Worm (Caenorhabditis elegans) whole organism, young adult: ENCODE measurements around the gene R107.2.

Source experiments
- B0019.2 ChIP-seq: fragments of 200-800 bp; sonication (Bioruptor generic); conservative IDR thresholded peaks from 2 replicates; pipeline ENCODE4 v1.3.6; 2022; ENCODE audit warnings: missing genetic modification reagents, missing genetic modification characterization, missing compliant biosample characterization
- B0261.1 ChIP-seq: sonication (generic microtip); optimal IDR thresholded peaks from 2 replicates; lab custom pipeline; 2016; ENCODE audit warnings: mild to moderate bottlenecking, missing genetic modification characterization, moderate library complexity, missing compliant biosample characterization
- B0336.3 ChIP-seq: fragments of 200-800 bp; sonication (Bioruptor generic); IDR thresholded peaks from 2 replicates; pipeline ENCODE4 v1.3.6; 2022; ENCODE audit warnings: missing genetic modification characterization, missing compliant biosample characterization
- F10E7.11 ChIP-seq: sonication (generic microtip); optimal IDR thresholded peaks from 2 replicates; lab custom pipeline; 2017; ENCODE audit warnings: mild to moderate bottlenecking, missing genetic modification characterization, moderate library complexity, missing compliant biosample characterization
- F55B11.4 ChIP-seq: sonication (generic microtip); optimal IDR thresholded peaks from 2 replicates; lab custom pipeline; 2016; ENCODE audit warnings: missing compliant biosample characterization, missing genetic modification characterization, borderline replicate concordance; ENCODE audit not compliant: insufficient read depth
- T07F8.4 ChIP-seq: sonication (generic microtip); optimal IDR thresholded peaks from 2 replicates; lab custom pipeline; 2016; ENCODE audit warnings: mild to moderate bottlenecking, missing genetic modification characterization, moderate library complexity, missing compliant biosample characterization
- Y95B8A.8 ChIP-seq: fragments of 200-800 bp; sonication (Bioruptor generic); IDR thresholded peaks from 2 replicates; pipeline ENCODE4 v1.3.6; 2022; ENCODE audit warnings: missing genetic modification reagents, missing genetic modification characterization, missing compliant biosample characterization
- akir-1 ChIP-seq: fragments of 200-800 bp; sonication (Bioruptor generic); optimal IDR thresholded peaks from 2 replicates; lab custom pipeline; 2018; ENCODE audit warnings: mild to moderate bottlenecking, missing genetic modification characterization, moderate library complexity, missing compliant biosample characterization
- aptf-2 ChIP-seq: fragments of 200-800 bp; sonication (Bioruptor generic); conservative IDR thresholded peaks from 2 replicates; pipeline ENCODE4 v1.3.6; 2022; ENCODE audit warnings: missing genetic modification reagents, missing genetic modification characterization, missing compliant biosample characterization
- athp-1 ChIP-seq: sonication (generic microtip); optimal IDR thresholded peaks from 2 replicates; lab custom pipeline; 2017; ENCODE audit warnings: mild to moderate bottlenecking, missing genetic modification characterization, missing compliant biosample characterization
- attf-3 ChIP-seq: fragments of 200-800 bp; sonication (Bioruptor generic); conservative IDR thresholded peaks from 2 replicates; pipeline ENCODE4 v1.3.6; 2022; ENCODE audit warnings: missing genetic modification reagents, missing genetic modification characterization, missing compliant biosample characterization
- attf-5 ChIP-seq: fragments of 200-800 bp; sonication (Bioruptor generic); optimal IDR thresholded peaks from 2 replicates; lab custom pipeline; 2018; ENCODE audit warnings: mild to moderate bottlenecking, missing genetic modification characterization, missing compliant biosample characterization
- bed-2 ChIP-seq: fragments of 200-800 bp; sonication (Bioruptor generic); IDR thresholded peaks from 2 replicates; pipeline ENCODE4 v1.3.6; 2022; ENCODE audit warnings: missing genetic modification reagents, missing genetic modification characterization, missing compliant biosample characterization
- cebp-1 ChIP-seq, 2 experiments: fragments of 200-800 bp in 1 of 2; sonication (Bioruptor generic) in 1 of 2; sonication (generic microtip) in 1 of 2; IDR thresholded peaks in 1 of 2; optimal IDR thresholded peaks in 1 of 2; 2 replicates each; pipeline versions ENCODE4 v1.3.6 to Lab custom; 2017 to 2022; ENCODE audit warnings: missing compliant biosample characterization in 2 of 2, missing genetic modification characterization in 2 of 2, mild to moderate bottlenecking in 1 of 2, missing genetic modification reagents in 1 of 2, moderate library complexity in 1 of 2
- ceh-58 ChIP-seq: fragments of 200-800 bp; sonication (Bioruptor generic); IDR thresholded peaks from 2 replicates; pipeline ENCODE4 v1.3.6; 2022; ENCODE audit warnings: missing genetic modification characterization, missing compliant biosample characterization
- dpff-1 ChIP-seq: sonication (generic microtip); optimal IDR thresholded peaks from 2 replicates; lab custom pipeline; 2017; ENCODE audit warnings: mild to moderate bottlenecking, missing genetic modification characterization, missing compliant biosample characterization
- dpl-1 ChIP-seq: fragments of 150-350 bp; optimal IDR thresholded peaks from 2 replicates; lab custom pipeline; 2014; ENCODE audit warnings: missing biosample characterization, missing genetic modification reagents, missing genetic modification characterization
- egl-44 ChIP-seq: fragments of 200-800 bp; sonication (Bioruptor generic); IDR thresholded peaks from 2 replicates; pipeline ENCODE4 v1.3.6; 2022; ENCODE audit warnings: missing genetic modification reagents, missing genetic modification characterization, missing compliant biosample characterization
- ets-4 ChIP-seq: fragments of 200-800 bp; sonication (Bioruptor generic); optimal IDR thresholded peaks from 2 replicates; lab custom pipeline; 2018; ENCODE audit warnings: mild to moderate bottlenecking, missing genetic modification characterization, missing compliant biosample characterization
- gei-17 ChIP-seq: fragments of 200-800 bp; sonication (Bioruptor generic); optimal IDR thresholded peaks from 2 replicates; lab custom pipeline; 2018; ENCODE audit warnings: mild to moderate bottlenecking, missing genetic modification characterization, missing compliant biosample characterization
- hlh-26 ChIP-seq: fragments of 200-800 bp; sonication (Bioruptor generic); conservative IDR thresholded peaks from 2 replicates; pipeline ENCODE4 v1.3.6; 2022; ENCODE audit warnings: missing genetic modification reagents, missing genetic modification characterization, missing compliant biosample characterization
- hrde-1 ChIP-seq: sonication (generic microtip); optimal IDR thresholded peaks from 2 replicates; lab custom pipeline; 2016; ENCODE audit warnings: missing genetic modification characterization, mild to moderate bottlenecking, missing compliant biosample characterization, moderate library complexity, missing genotype, missing genetic modification reagents, borderline replicate concordance
- hsf-1 ChIP-seq: fragments of 200-800 bp; sonication (Bioruptor generic); IDR thresholded peaks from 2 replicates; pipeline ENCODE4 v1.3.6; 2022; ENCODE audit warnings: missing genetic modification reagents, missing genetic modification characterization, missing compliant biosample characterization
- let-607 ChIP-seq, 2 experiments: fragments of 200-800 bp in 1 of 2; sonication (Bioruptor generic) in 1 of 2; sonication (generic microtip) in 1 of 2; optimal IDR thresholded peaks; 2 replicates each; lab custom pipeline; 2016 to 2018; ENCODE audit warnings: mild to moderate bottlenecking in 2 of 2, missing compliant biosample characterization in 2 of 2, missing genetic modification characterization in 2 of 2, moderate library complexity in 2 of 2, missing genotype in 1 of 2
- lin-26 ChIP-seq: fragments of 200-800 bp; sonication (Bioruptor generic); IDR thresholded peaks from 2 replicates; pipeline ENCODE4 v1.3.6; 2022; ENCODE audit warnings: missing genetic modification reagents, missing genetic modification characterization, missing compliant biosample characterization
- lsy-27 ChIP-seq: sonication (generic microtip); optimal IDR thresholded peaks from 2 replicates; lab custom pipeline; 2017; ENCODE audit warnings: missing genetic modification characterization, mild to moderate bottlenecking, missing compliant biosample characterization, antibody characterized with exemption, missing genotype, borderline replicate concordance; ENCODE audit not compliant: insufficient read depth
- madf-10 ChIP-seq: sonication (generic microtip); optimal IDR thresholded peaks from 2 replicates; lab custom pipeline; 2016; ENCODE audit warnings: mild to moderate bottlenecking, missing genetic modification characterization, missing compliant biosample characterization
- mxl-1 ChIP-seq: sonication (generic microtip); optimal IDR thresholded peaks from 2 replicates; lab custom pipeline; 2016; ENCODE audit warnings: missing genetic modification characterization, missing compliant biosample characterization
- nfya-1 ChIP-seq: sonication (generic microtip); optimal IDR thresholded peaks from 2 replicates; lab custom pipeline; 2017; ENCODE audit warnings: antibody characterized with exemption, missing compliant biosample characterization, missing genetic modification characterization, borderline replicate concordance; ENCODE audit not compliant: insufficient read depth
- nfyb-1 ChIP-seq: fragments of 200-800 bp; sonication (Bioruptor generic); IDR thresholded peaks from 2 replicates; pipeline ENCODE4 v1.3.6; 2022; ENCODE audit warnings: missing genetic modification reagents, missing genetic modification characterization, missing compliant biosample characterization
- nhr-179 ChIP-seq: sonication (generic microtip); optimal IDR thresholded peaks from 2 replicates; lab custom pipeline; 2016; ENCODE audit warnings: mild to moderate bottlenecking, missing genetic modification characterization, missing compliant biosample characterization
- pha-4 ChIP-seq: fragments of 150-350 bp; sonication (generic microtip); optimal IDR thresholded peaks from 2 replicates; lab custom pipeline; 2014; ENCODE audit warnings: missing biosample characterization, missing genetic modification reagents, missing genetic modification characterization
- rcor-1 ChIP-seq: fragments of 200-800 bp; sonication (Bioruptor generic); IDR thresholded peaks from 2 replicates; pipeline ENCODE4 v1.3.6; 2022; ENCODE audit warnings: missing genetic modification reagents, missing genetic modification characterization, missing compliant biosample characterization
- rpc-1 ChIP-seq, 2 experiments: fragments of 150-350 bp in 1 of 2; sonication (generic microtip) in 1 of 2; optimal IDR thresholded peaks; 2 replicates each; lab custom pipeline; 2014 to 2018; ENCODE audit warnings: missing biosample characterization in 1 of 2, missing genetic modification characterization in 1 of 2, missing genetic modification reagents in 1 of 2, missing genotype in 1 of 2
- sdz-38 ChIP-seq: sonication (generic microtip); optimal IDR thresholded peaks from 2 replicates; lab custom pipeline; 2016; ENCODE audit warnings: missing genotype, missing genetic modification characterization, missing compliant biosample characterization
- sea-2 ChIP-seq: fragments of 200-800 bp; sonication (Bioruptor generic); IDR thresholded peaks from 2 replicates; pipeline ENCODE4 v1.3.6; 2022; ENCODE audit warnings: missing genetic modification characterization, missing compliant biosample characterization
- snpc-1.1 ChIP-seq: sonication (generic microtip); optimal IDR thresholded peaks from 2 replicates; lab custom pipeline; 2017; ENCODE audit warnings: missing genetic modification characterization, mild to moderate bottlenecking, missing compliant biosample characterization, antibody characterized with exemption, moderate library complexity, missing genotype, missing genetic modification reagents; ENCODE audit not compliant: insufficient read depth
- snpc-4 ChIP-seq, 5 experiments: fragments of 150-350 bp in 1 of 5; sonication (generic microtip) in 4 of 5; optimal IDR thresholded peaks; 2 replicates each; lab custom pipeline; 2014 to 2018; ENCODE audit warnings: missing genetic modification characterization in 5 of 5, missing biosample characterization in 3 of 5, antibody characterized with exemption in 2 of 5, mild to moderate bottlenecking in 2 of 5, missing compliant biosample characterization in 2 of 5, missing genotype in 2 of 5, moderate library complexity in 2 of 5, missing genetic modification reagents in 1 of 5
- unc-62 ChIP-seq: fragments of 150-350 bp; optimal IDR thresholded peaks from 2 replicates; lab custom pipeline; 2014; ENCODE audit warnings: missing biosample characterization, missing genetic modification reagents, missing genetic modification characterization
- xnd-1 ChIP-seq: sonication (generic microtip); optimal IDR thresholded peaks from 2 replicates; lab custom pipeline; 2016; ENCODE audit warnings: missing genotype, missing genetic modification reagents, missing genetic modification characterization, missing compliant biosample characterization
- zfh-2 ChIP-seq: fragments of 200-800 bp; sonication (Bioruptor generic); conservative IDR thresholded peaks from 2 replicates; pipeline ENCODE4 v1.3.6; 2022; ENCODE audit warnings: missing genetic modification reagents, missing genetic modification characterization, missing compliant biosample characterization
- ztf-18 ChIP-seq: sonication (generic microtip); optimal IDR thresholded peaks from 2 replicates; lab custom pipeline; 2016; ENCODE audit warnings: missing genotype, mild to moderate bottlenecking, missing genetic modification characterization, missing compliant biosample characterization
- ztf-25 ChIP-seq: fragments of 200-800 bp; sonication (Bioruptor generic); IDR thresholded peaks from 2 replicates; pipeline ENCODE4 v1.3.6; 2022; ENCODE audit warnings: missing genetic modification reagents, missing genetic modification characterization, missing compliant biosample characterization
- ztf-26 ChIP-seq: sonication (generic microtip); optimal IDR thresholded peaks from 2 replicates; lab custom pipeline; 2017; ENCODE audit warnings: missing genetic modification characterization, missing compliant biosample characterization
- ztf-3 ChIP-seq: fragments of 200-800 bp; sonication (Bioruptor generic); optimal IDR thresholded peaks from 2 replicates; lab custom pipeline; 2018; ENCODE audit warnings: mild to moderate bottlenecking, missing genetic modification characterization, missing compliant biosample characterization

Gene R107.2

ce11 chrIII:9053740-9054252, 8.1 kb upstream of the R107.2 start, which contains the start of gene R107.5 (continued):
- TF ChIP-seq B0336.3 (GFP tag; lab: Robert Waterston, UW) (peak; percentile 94), Y95B8A.8 (peak; percentile 88), attf-5 (GFP tag; lab: Kevin White, UChicago) (peak; percentile 80), sdz-38 (tag; lab: Kevin White, UChicago) (no peak), hsf-1 (peak; percentile 100), T07F8.4 (peak; percentile 66), rcor-1 (GFP tag; lab: Robert Waterston, UW) (peak; percentile 87), madf-10 (peak; percentile 76), F55B11.4 (tag; lab: Kevin White, UChicago) (no peak), egl-44 (GFP tag; lab: Robert Waterston, UW) (peak; percentile 84), B0019.2 (GFP tag; lab: Robert Waterston, UW) (peak; percentile 46; the same call in 1 of the 2 replicates), ztf-25 (GFP tag; lab: Robert Waterston, UW) (no peak), pha-4 (tag; lab: Kevin White, UChicago) (no peak), unc-62 (GFP tag; lab: Kevin White, UChicago) (peak; percentile 8), hrde-1 (no peak), nfyb-1 (GFP tag; lab: Robert Waterston, UW) (peak; percentile 97), cebp-1 (GFP tag; IDR thresholded peaks at IDR 0.05; lab: Robert Waterston, UW) (peak; percentile 70; the same call in 1 of the 2 replicates), cebp-1 (tag; optimal IDR thresholded peaks at IDR 0.05; lab: Kevin White, UChicago) (peak; percentile 89), snpc-1.1 (tag; lab: Kevin White, UChicago) (no peak), xnd-1 (no peak), athp-1 (tag; lab: Kevin White, UChicago) (peak; percentile 90), let-607 (tag; optimal IDR thresholded peaks at IDR 0.05; lab: Kevin White, UChicago) (peak; percentile 95 to 98), mxl-1 (no peak), aptf-2 (GFP tag; lab: Robert Waterston, UW) (no peak), dpff-1 (tag; lab: Kevin White, UChicago) (peak; percentile 95), ceh-58 (GFP tag; lab: Robert Waterston, UW) (no peak), lsy-27 (tag; lab: Kevin White, UChicago) (no peak), bed-2 (peak; percentile 65; the same call in 1 of the 2 replicates), gei-17 (GFP tag; lab: Kevin White, UChicago) (peak; percentile 92), ztf-3 (peak; percentile 96), nhr-179 (tag; lab: Kevin White, UChicago) (no peak), F10E7.11 (peak; percentile 82), rpc-1 (optimal IDR thresholded peaks at IDR 0.05; lab: Kevin White, UChicago) (peak; percentile 97), rpc-1 (tag; optimal IDR thresholded peaks at IDR 0.05; lab: Kevin White, UChicago) (no peak), lin-26 (GFP tag; lab: Robert Waterston, UW) (peak; percentile 70; the same call in 1 of the 2 replicates), akir-1 (GFP tag; lab: Kevin White, UChicago) (peak; percentile 71), attf-3 (GFP tag; lab: Robert Waterston, UW) (peak; percentile 66; the same call in 1 of the 2 replicates), ztf-18 (tag; lab: Kevin White, UChicago) (peak; percentile 63), nfya-1 (no peak), ets-4 (GFP tag; lab: Kevin White, UChicago) (peak; percentile 55), sea-2 (GFP tag; lab: Robert Waterston, UW) (peak; percentile 97), hlh-26 (GFP tag; lab: Robert Waterston, UW) (no peak), ztf-26 (tag; lab: Kevin White, UChicago) (peak; percentile 98), snpc-4 (GFP tag; optimal IDR thresholded peaks at IDR 0.05; lab: Kevin White, UChicago) (no peak), snpc-4 (tag; optimal IDR thresholded peaks at IDR 0.05; lab: Kevin White, UChicago) (peak in 2 of 4 experiments; percentile 48 to 77), zfh-2 (GFP tag; lab: Robert Waterston, UW) (peak; percentile 93), B0261.1 (tag; lab: Kevin White, UChicago) (peak; percentile 32), dpl-1 (GFP tag; lab: Kevin White, UChicago) (peak; percentile 42)
